Fruit fly (Drosophila melanogaster) whole organism: ENCODE measurements around the gene Hipk.

ENCODE experiments used
- psq ChIP-seq: fragments of >200 bp; optimal IDR thresholded peaks from 2 replicates; lab custom pipeline; 2017
- usp ChIP-seq: fragments of >200 bp; optimal IDR thresholded peaks from 2 replicates; lab custom pipeline; 2017; ENCODE audit warnings: missing biosample characterization, missing genetic modification characterization, mixed read lengths

dm6 chr3L:550082-550827 is 7.4 kb downstream of the Hipk start:
- TF ChIP-seq usp (no peak), psq (no peak)
